Fruit fly (Drosophila melanogaster): Measurements from ENCODE around the gene CG11590.

The CG11590 gene

dm6 chrX:14242941-14243736 lies 43.2 kb downstream of the CG11590 start, which contains the start of gene CG32599 (continued):
- TF ChIP-seq nerfin-2 (GFP tag; IDR thresholded peaks at IDR 0.05; ENCODE audit: partially characterized antibody) (peak; percentile 61), CG14710 (tag; optimal IDR thresholded peaks at IDR 0.05) (peak; percentile 40), nmo (GFP tag; optimal IDR thresholded peaks at IDR 0.05) (peak; percentile 48), ara (GFP tag; IDR thresholded peaks at IDR 0.05) (peak; percentile 58; the same call in 1 of the 2 replicates), Hr78 (GFP tag; optimal IDR thresholded peaks at IDR 0.05) (no peak), CG12391 (tag; optimal IDR thresholded peaks at IDR 0.05) (peak; percentile 62), odd (GFP tag; optimal IDR thresholded peaks at IDR 0.05) (no peak), CG18599 (GFP tag; optimal IDR thresholded peaks at IDR 0.05) (peak; percentile 10), phol (tag; optimal IDR thresholded peaks at IDR 0.05) (peak; percentile 57), ewg (GFP tag; optimal IDR thresholded peaks at IDR 0.05) (no peak), pum (GFP tag; optimal IDR thresholded peaks at IDR 0.05) (no peak), H15 (GFP tag; IDR thresholded peaks at IDR 0.05) (no peak), ato (GFP tag; IDR thresholded peaks at IDR 0.05; ENCODE audit: partially characterized antibody) (0 out of 2 replicates have a peak, but pooled peaks have one; percentile 14), Dp (GFP tag; optimal IDR thresholded peaks at IDR 0.05) (peak; percentile 69), Nf-YA (GFP tag; IDR thresholded peaks at IDR 0.05) (no peak), fd96Cb (tag; optimal IDR thresholded peaks at IDR 0.05) (peak; percentile 29), Xrp1 (GFP tag; IDR thresholded peaks at IDR 0.05) (peak; percentile 62), CG7963 (GFP tag; IDR thresholded peaks at IDR 0.05; ENCODE audit: partially characterized antibody) (peak; percentile 33; the same call in 1 of the 3 replicates), Nf-YC (tag; optimal IDR thresholded peaks at IDR 0.05) (peak; percentile 11), CG6813 (GFP tag; optimal IDR thresholded peaks at IDR 0.05) (no peak), ro (GFP tag; IDR thresholded peaks at IDR 0.05) (no peak), cg (GFP tag; optimal IDR thresholded peaks at IDR 0.05) (no peak), GATAe (GFP tag; conservative IDR thresholded peaks at IDR 0.05) (no peak), insv (GFP tag; optimal IDR thresholded peaks at IDR 0.05) (peak in 1 of 2 experiments; percentile 87), HmgZ (tag; optimal IDR thresholded peaks at IDR 0.05) (no peak), maf-S (GFP tag; optimal IDR thresholded peaks at IDR 0.05) (no peak), CG32767 (GFP tag; IDR thresholded peaks at IDR 0.05) (peak; percentile 25; the same call in 1 of the 2 replicates), bab2 (GFP tag; optimal IDR thresholded peaks at IDR 0.05) (no peak), Doc3 (GFP tag; IDR thresholded peaks at IDR 0.05; ENCODE audit: partially characterized antibody) (0 out of 3 replicates have a peak, but pooled peaks have one; percentile 40), E2f2 (GFP tag; IDR thresholded peaks at IDR 0.05) (peak; percentile 73), CG30020 (tag; optimal IDR thresholded peaks at IDR 0.05) (peak; percentile 67), ind (GFP tag; optimal IDR thresholded peaks at IDR 0.05) (peak; percentile 22), Fer3 (tag; optimal IDR thresholded peaks at IDR 0.05) (peak; percentile 12), dmrt11E (tag; optimal IDR thresholded peaks at IDR 0.05) (peak; percentile 43), Elba2 (GFP tag; optimal IDR thresholded peaks at IDR 0.05) (no peak), zfh1 (GFP tag; IDR thresholded peaks at IDR 0.05) (peak; percentile 70; the same call in 2 of the 3 replicates), D19A (tag; optimal IDR thresholded peaks at IDR 0.05) (peak; percentile 37), Sox102F (GFP tag; optimal IDR thresholded peaks at IDR 0.05) (peak; percentile 54), CG7357 (GFP tag; IDR thresholded peaks at IDR 0.05) (peak; percentile 73), Meics (GFP tag; optimal IDR thresholded peaks at IDR 0.05) (peak; percentile 20), CG10209 (GFP tag; optimal IDR thresholded peaks at IDR 0.05) (peak; percentile 16), az2 (GFP tag; optimal IDR thresholded peaks at IDR 0.05) (peak; percentile 9), Sry-δ (GFP tag; optimal IDR thresholded peaks at IDR 0.05) (no peak), CG3995 (GFP tag; optimal IDR thresholded peaks at IDR 0.05) (peak; percentile 75), ci (GFP tag; IDR thresholded peaks at IDR 0.05) (peak; percentile 19; the same call in 1 of the 3 replicates), Neu2 (GFP tag; optimal IDR thresholded peaks at IDR 0.05; ENCODE audit: borderline replicate concordance) (no peak), CG10366 (GFP tag; IDR thresholded peaks at IDR 0.05) (peak; percentile 59)

Data from whole organism, embryonic.